Fruit fly (Drosophila melanogaster) whole organism, prepupa: ENCODE results near the gene futsch.

Experiments
- CG11762 ChIP-seq: fragments of 200-800 bp; sonication (Bioruptor generic); optimal IDR thresholded peaks from 3 replicates; lab custom pipeline; 2016; ENCODE audit warnings: missing biosample characterization, missing genetic modification characterization; ENCODE audit not compliant: insufficient read depth
- CG11902 ChIP-seq: fragments of 200-800 bp; sonication (Bioruptor generic); optimal IDR thresholded peaks from 3 replicates; lab custom pipeline; 2016; ENCODE audit warnings: missing biosample characterization, missing genetic modification characterization
- CG15336 ChIP-seq: fragments of 200-800 bp; sonication (Bioruptor generic); IDR thresholded peaks from 2 replicates; pipeline ENCODE4 v1.3.6; 2022; ENCODE audit warnings: missing biosample characterization, missing genetic modification characterization
- CG1621 ChIP-seq: fragments of 200-800 bp; sonication (Bioruptor generic); optimal IDR thresholded peaks from 3 replicates; lab custom pipeline; 2018; ENCODE audit warnings: missing biosample characterization, mild to moderate bottlenecking, missing genetic modification characterization
- CG16779 ChIP-seq: fragments of 200-800 bp; sonication (Bioruptor generic); optimal IDR thresholded peaks from 3 replicates; lab custom pipeline; 2017; ENCODE audit warnings: missing biosample characterization, mild to moderate bottlenecking, missing genetic modification characterization
- CG3032 ChIP-seq: fragments of 200-800 bp; optimal IDR thresholded peaks from 2 replicates; lab custom pipeline; 2019; ENCODE audit warnings: missing biosample characterization, mild to moderate bottlenecking, missing genetic modification characterization, moderate library complexity
- CG31627 ChIP-seq: fragments of 200-800 bp; sonication (Bioruptor generic); optimal IDR thresholded peaks from 3 replicates; lab custom pipeline; 2016; ENCODE audit warnings: missing biosample characterization, missing genetic modification characterization
- CG32006 ChIP-seq: fragments of 200-800 bp; sonication (Bioruptor generic); optimal IDR thresholded peaks from 3 replicates; lab custom pipeline; 2017; ENCODE audit warnings: missing biosample characterization, mild to moderate bottlenecking, missing genetic modification characterization
- CG3919 ChIP-seq: fragments of 200-800 bp; sonication (Bioruptor generic); optimal IDR thresholded peaks from 3 replicates; lab custom pipeline; 2016; ENCODE audit warnings: missing biosample characterization, missing genetic modification characterization
- CG4318 ChIP-seq: fragments of 200-800 bp; sonication (Bioruptor generic); optimal IDR thresholded peaks from 3 replicates; lab custom pipeline; 2017; ENCODE audit warnings: missing biosample characterization, mild to moderate bottlenecking, missing genetic modification characterization
- CG6163 ChIP-seq: fragments of 200-800 bp; sonication (Bioruptor generic); IDR thresholded peaks from 3 replicates; pipeline ENCODE4 v1.3.6; 2022; ENCODE audit warnings: missing biosample characterization, missing genetic modification characterization
- CG6276 ChIP-seq: fragments of 200-800 bp; sonication (Bioruptor generic); optimal IDR thresholded peaks from 2 replicates; lab custom pipeline; 2017; ENCODE audit warnings: missing biosample characterization, mild to moderate bottlenecking, missing genetic modification characterization
- CG6792 ChIP-seq: fragments of 200-800 bp; sonication (Bioruptor generic); optimal IDR thresholded peaks from 3 replicates; lab custom pipeline; 2016; ENCODE audit warnings: missing biosample characterization, missing genetic modification characterization
- CG6854 ChIP-seq: fragments of 200-800 bp; sonication (Bioruptor generic); optimal IDR thresholded peaks from 2 replicates; lab custom pipeline; 2017; ENCODE audit warnings: missing biosample characterization, mild to moderate bottlenecking, missing genetic modification characterization
- CG7368 ChIP-seq: fragments of 200-800 bp; sonication (Bioruptor generic); optimal IDR thresholded peaks from 3 replicates; lab custom pipeline; 2016; ENCODE audit warnings: missing biosample characterization, missing genetic modification characterization
- CG8119 ChIP-seq: fragments of 200-800 bp; sonication (Bioruptor generic); IDR thresholded peaks from 3 replicates; pipeline ENCODE4 v1.3.6; 2022; ENCODE audit warnings: missing biosample characterization, missing genetic modification characterization
- CG8319 ChIP-seq: fragments of 200-800 bp; sonication (Bioruptor generic); optimal IDR thresholded peaks from 3 replicates; lab custom pipeline; 2016; ENCODE audit warnings: missing biosample characterization, missing genetic modification characterization
- CG8632 ChIP-seq: fragments of 200-800 bp; sonication (Bioruptor generic); optimal IDR thresholded peaks from 3 replicates; lab custom pipeline; 2016; ENCODE audit warnings: missing biosample characterization, missing genetic modification characterization
- CG9139 ChIP-seq: fragments of 200-800 bp; sonication (Bioruptor generic); optimal IDR thresholded peaks from 3 replicates; lab custom pipeline; 2017; ENCODE audit warnings: missing biosample characterization, mild to moderate bottlenecking, missing genetic modification characterization
- Eip75B ChIP-seq: fragments of 200-800 bp; sonication (Bioruptor generic); optimal IDR thresholded peaks from 3 replicates; lab custom pipeline; 2016; ENCODE audit warnings: missing biosample characterization, missing genetic modification characterization
- Eip78C ChIP-seq: fragments of 200-800 bp; sonication (Bioruptor generic); peaks from one replicate; lab custom pipeline; 2016; ENCODE audit warnings: missing biosample characterization, missing genetic modification characterization
- Eip93F ChIP-seq: fragments of 200-800 bp; sonication (Bioruptor generic); optimal IDR thresholded peaks from 2 replicates; lab custom pipeline; 2016; ENCODE audit warnings: missing biosample characterization, mild to moderate bottlenecking, missing genetic modification characterization
- Ets96B ChIP-seq: fragments of 200-800 bp; optimal IDR thresholded peaks from 2 replicates; lab custom pipeline; 2019; ENCODE audit warnings: missing biosample characterization, mild to moderate bottlenecking, missing genetic modification characterization, moderate library complexity
- Gug ChIP-seq: fragments of 200-800 bp; sonication (Bioruptor generic); IDR thresholded peaks from 2 replicates; pipeline ENCODE4 v1.3.6; 2022; ENCODE audit warnings: missing biosample characterization, missing genetic modification characterization
- Met ChIP-seq: fragments of 200-800 bp; sonication (Bioruptor generic); optimal IDR thresholded peaks from 3 replicates; lab custom pipeline; 2016; ENCODE audit warnings: missing biosample characterization, missing genetic modification characterization
- Smox ChIP-seq: fragments of 200-800 bp; sonication (Bioruptor generic); optimal IDR thresholded peaks from 3 replicates; lab custom pipeline; 2016; ENCODE audit warnings: missing biosample characterization, missing genetic modification characterization
- Sox14 ChIP-seq: fragments of 200-800 bp; sonication (Bioruptor generic); optimal IDR thresholded peaks from 3 replicates; lab custom pipeline; 2016; ENCODE audit warnings: missing biosample characterization, missing genetic modification characterization
- Sox15 ChIP-seq: fragments of 200-800 bp; sonication (Bioruptor generic); optimal IDR thresholded peaks from 3 replicates; lab custom pipeline; 2016; ENCODE audit warnings: missing biosample characterization, missing genetic modification characterization
- achi ChIP-seq: fragments of 200-800 bp; sonication (Bioruptor generic); optimal IDR thresholded peaks from 3 replicates; lab custom pipeline; 2016; ENCODE audit warnings: missing biosample characterization, missing genetic modification characterization
- cyc ChIP-seq: fragments of 200-800 bp; sonication (Bioruptor generic); optimal IDR thresholded peaks from 3 replicates; lab custom pipeline; 2016; ENCODE audit warnings: missing biosample characterization, missing genetic modification characterization
- dac ChIP-seq: fragments of 200-800 bp; sonication (Bioruptor generic); optimal IDR thresholded peaks from 2 replicates; lab custom pipeline; 2017; ENCODE audit warnings: missing biosample characterization, mild to moderate bottlenecking, missing genetic modification characterization
- eg ChIP-seq: fragments of 200-800 bp; sonication (Bioruptor generic); IDR thresholded peaks from 3 replicates; pipeline ENCODE4 v1.3.6; 2022; ENCODE audit warnings: missing biosample characterization, missing genetic modification characterization
- esn ChIP-seq: fragments of 200-800 bp; sonication (Bioruptor generic); optimal IDR thresholded peaks from 2 replicates; lab custom pipeline; 2016; ENCODE audit warnings: missing biosample characterization, mild to moderate bottlenecking, missing genetic modification characterization, moderate library complexity
- fd85E ChIP-seq: fragments of 200-800 bp; sonication (Bioruptor generic); optimal IDR thresholded peaks from 3 replicates; lab custom pipeline; 2016; ENCODE audit warnings: missing biosample characterization, missing genetic modification characterization
- lz ChIP-seq: fragments of 200-800 bp; sonication (Bioruptor generic); optimal IDR thresholded peaks from 3 replicates; lab custom pipeline; 2016; ENCODE audit warnings: missing biosample characterization, missing genetic modification characterization
- net ChIP-seq: fragments of 200-800 bp; sonication (Bioruptor generic); optimal IDR thresholded peaks from 3 replicates; lab custom pipeline; 2016; ENCODE audit warnings: missing biosample characterization, missing genetic modification characterization
- spab ChIP-seq: fragments of 200-800 bp; sonication (Bioruptor generic); optimal IDR thresholded peaks from 2 replicates; lab custom pipeline; 2017; ENCODE audit warnings: missing biosample characterization, mild to moderate bottlenecking, missing genetic modification characterization, missing genetic modification reagents
- svp ChIP-seq: fragments of 200-800 bp; sonication (Bioruptor generic); peaks from one replicate; lab custom pipeline; 2016; ENCODE audit warnings: missing biosample characterization, missing genetic modification characterization
- topi ChIP-seq: fragments of 200-800 bp; sonication (Bioruptor generic); optimal IDR thresholded peaks from 3 replicates; lab custom pipeline; 2016; ENCODE audit warnings: missing biosample characterization, missing genetic modification characterization
- vri ChIP-seq: fragments of 200-800 bp; sonication (Bioruptor generic); optimal IDR thresholded peaks from 3 replicates; lab custom pipeline; 2016; ENCODE audit warnings: missing biosample characterization, mild to moderate bottlenecking, missing genetic modification characterization

The futsch gene

dm6 chrX:1408964-1409363 is at the start of gene futsch:
Gene futsch (plus strand): TSS chrX:1409069.
- TF ChIP-seq CG9139 (GFP tag; lab: Kevin White, UChicago) (no peak), CG6276 (GFP tag; lab: Kevin White, UChicago) (no peak), esn (GFP tag; lab: Kevin White, UChicago) (no peak), net (GFP tag; lab: Kevin White, UChicago) (no peak), CG4318 (no peak), Eip93F (GFP tag; lab: Kevin White, UChicago) (no peak)

DNA sequence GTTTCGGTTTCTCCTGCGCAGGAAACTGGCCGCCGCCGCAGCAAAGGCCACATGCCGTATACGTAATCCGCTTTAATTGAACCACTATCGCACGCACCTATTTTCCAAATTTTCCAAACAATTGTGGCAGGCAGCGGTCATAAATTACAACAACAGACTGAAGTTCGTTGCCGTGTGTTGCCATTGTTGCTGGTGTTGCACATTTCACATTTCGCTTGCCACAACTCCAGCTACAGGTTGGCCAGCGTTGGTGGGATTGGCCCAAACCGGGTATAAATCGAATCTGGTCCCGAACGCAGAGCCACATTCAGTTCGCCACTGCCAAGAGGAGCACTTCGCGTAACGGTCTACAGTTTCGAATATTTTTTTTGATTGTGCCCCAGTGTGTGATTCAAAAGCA is 39.9 kb upstream of the futsch start, which contains the start of gene CG14770:
Gene CG14770, plus strand, starts transcription at position 301 of the 400 bp plus-strand sequence.
- TF ChIP-seq Met (GFP tag; lab: Kevin White, UChicago) (no peak), CG8319 (no peak), esn (GFP tag; lab: Kevin White, UChicago) (no peak), CG6276 (GFP tag; lab: Kevin White, UChicago) (no peak), CG7368 (no peak), spab (no peak), CG8632 (no peak), CG4318 (no peak), CG11902 (no peak), CG3919 (GFP tag; lab: Kevin White, UChicago) (no peak), fd85E (no peak)

- peak; percentile 69 for TF ChIP-seq esn (GFP tag; lab: Kevin White, UChicago)
- peak; percentile 71 for TF ChIP-seq lz (GFP tag; lab: Kevin White, UChicago)
- peak; percentile 45 for TF ChIP-seq CG11762 (GFP tag; lab: Kevin White, UChicago)
- peak; percentile 41 for TF ChIP-seq CG8632
- TF ChIP-seq CG32006 = no peak
- peak; percentile 70 for TF ChIP-seq CG3919 (GFP tag; lab: Kevin White, UChicago)
- peak; percentile 9 for TF ChIP-seq dac
- TF ChIP-seq Gug (GFP tag; lab: Robert Waterston, UW) = peak; percentile 10; the same call in 1 of the 2 replicates
- peak; percentile 62 for TF ChIP-seq CG6792 (GFP tag; lab: Kevin White, UChicago)
- peak; percentile 51 for TF ChIP-seq cyc (GFP tag; lab: Kevin White, UChicago)
- TF ChIP-seq CG8119 (GFP tag; lab: Robert Waterston, UW) = peak; percentile 45; the same call in 1 of the 3 replicates
- TF ChIP-seq CG1621 (tag; lab: Kevin White, UChicago) = peak; percentile 37
- TF ChIP-seq Ets96B (tag; lab: Kevin White, UChicago) = peak; percentile 28
- TF ChIP-seq Sox14 (GFP tag; lab: Kevin White, UChicago) = peak; percentile 56
- TF ChIP-seq Smox (GFP tag; lab: Kevin White, UChicago) = no peak
- TF ChIP-seq Eip78C (GFP tag; lab: Kevin White, UChicago) = peak; percentile 82
- no peak for TF ChIP-seq Eip75B (GFP tag; lab: Kevin White, UChicago)
- peak; percentile 38 for TF ChIP-seq achi (GFP tag; lab: Kevin White, UChicago)
- peak; percentile 57 for TF ChIP-seq topi (GFP tag; lab: Kevin White, UChicago)
- TF ChIP-seq CG3032 (tag; lab: Kevin White, UChicago) = peak; percentile 17
- TF ChIP-seq CG16779 (tag; lab: Kevin White, UChicago) = no peak
- no peak for TF ChIP-seq vri (GFP tag; lab: Kevin White, UChicago)
- TF ChIP-seq CG6854 (GFP tag; lab: Kevin White, UChicago) = no peak
- TF ChIP-seq CG8319 = peak; percentile 31
- TF ChIP-seq CG7368 = peak; percentile 28
- TF ChIP-seq CG31627 (GFP tag; lab: Kevin White, UChicago) = peak; percentile 67
- TF ChIP-seq Sox15 (GFP tag; lab: Kevin White, UChicago) = peak; percentile 18
- TF ChIP-seq CG6163 = peak; percentile 62
- TF ChIP-seq svp (GFP tag; lab: Kevin White, UChicago) = peak; percentile 82
- TF ChIP-seq CG15336 (GFP tag; lab: Robert Waterston, UW) = peak; percentile 71
- peak; percentile 65; the same call in 2 of the 3 replicates for TF ChIP-seq eg (GFP tag; lab: Robert Waterston, UW)
These were observed 38.6 kb upstream of the futsch start, which contains the start of gene ssx for dm6 chrX:1370104-1370802. Gene ssx (plus strand): TSS chrX:1370580.
